Worm (Caenorhabditis elegans) whole organism, L4 larva: ENCODE data around the gene F57E7.2.
A peak's percentile ranks its signal among the peaks of the same experiment; 100 is the strongest.

ENCODE experiments used
- D1046.2 ChIP-seq: fragments of 200-800 bp; sonication (Bioruptor generic); IDR thresholded peaks from 2 replicates; pipeline ENCODE4 v1.3.6; 2022; ENCODE audit warnings: missing genetic modification characterization, missing compliant biosample characterization
- R02D3.7 ChIP-seq: fragments of 150-350 bp; sonication (generic microtip); optimal IDR thresholded peaks from 3 replicates; lab custom pipeline; 2014; ENCODE audit warnings: missing biosample characterization, missing genetic modification characterization
- T20F7.1 ChIP-seq: fragments of 200-800 bp; sonication (Bioruptor generic); optimal IDR thresholded peaks from 2 replicates; lab custom pipeline; 2018; ENCODE audit warnings: mild to moderate bottlenecking, missing genetic modification characterization, missing compliant biosample characterization
- Y48G9A.11 ChIP-seq: fragments of 200-800 bp; sonication (Bioruptor generic); IDR thresholded peaks from 2 replicates; pipeline ENCODE4 v1.3.6; 2022; ENCODE audit warnings: missing genetic modification reagents, missing genetic modification characterization, missing compliant biosample characterization
- Y5F2A.4 ChIP-seq: fragments of 200-800 bp; sonication (Bioruptor generic); optimal IDR thresholded peaks from 2 replicates; lab custom pipeline; 2018; ENCODE audit warnings: mild to moderate bottlenecking, missing genetic modification characterization, missing compliant biosample characterization
- Y75B8A.6 ChIP-seq: fragments of 200-800 bp; sonication (Bioruptor generic); IDR thresholded peaks from 2 replicates; pipeline ENCODE4 v1.3.6; 2022; ENCODE audit warnings: missing genetic modification reagents, missing genetic modification characterization, missing compliant biosample characterization
- aly-2 ChIP-seq: sonication (generic microtip); optimal IDR thresholded peaks from 2 replicates; lab custom pipeline; 2018; ENCODE audit warnings: missing biosample characterization, missing genetic modification characterization
- arid-1 ChIP-seq: fragments of 200-800 bp; sonication (Bioruptor generic); conservative IDR thresholded peaks from 2 replicates; pipeline ENCODE4 v1.3.6; 2022; ENCODE audit warnings: missing genetic modification reagents, missing genetic modification characterization, missing compliant biosample characterization
- ceh-44 ChIP-seq: fragments of 200-800 bp; sonication (Bioruptor generic); IDR thresholded peaks from 2 replicates; pipeline ENCODE4 v1.3.6; 2022; ENCODE audit warnings: missing genetic modification reagents, missing genetic modification characterization, missing compliant biosample characterization
- daf-16 ChIP-seq, 3 experiments: sonication (generic microtip); optimal IDR thresholded peaks; 2 replicates each; lab custom pipeline; 2016 to 2017; ENCODE audit warnings: missing genetic modification characterization in 3 of 3, missing genetic modification reagents in 3 of 3, mild to moderate bottlenecking in 2 of 3, missing compliant biosample characterization in 2 of 3, missing biosample characterization in 1 of 3, moderate library complexity in 1 of 3
- daf-8 ChIP-seq: fragments of 200-800 bp; sonication (Bioruptor generic); IDR thresholded peaks from 2 replicates; pipeline ENCODE4 v1.3.6; 2022; ENCODE audit warnings: missing genetic modification characterization, missing compliant biosample characterization
- dmd-8 ChIP-seq: fragments of 200-800 bp; sonication (Bioruptor generic); IDR thresholded peaks from 2 replicates; pipeline ENCODE4 v1.3.6; 2022; ENCODE audit warnings: missing genetic modification characterization, missing compliant biosample characterization
- duxl-1 ChIP-seq: sonication (generic microtip); optimal IDR thresholded peaks from 2 replicates; lab custom pipeline; 2016; ENCODE audit warnings: mild to moderate bottlenecking, missing genetic modification characterization, moderate library complexity, missing compliant biosample characterization; ENCODE audit not compliant: poor library complexity
- fkh-10 ChIP-seq: fragments of 150-350 bp; optimal IDR thresholded peaks from 2 replicates; lab custom pipeline; 2014; ENCODE audit warnings: missing biosample characterization, missing genetic modification reagents, missing genetic modification characterization
- lin-15B ChIP-seq: fragments of 150-350 bp; sonication (generic microtip); optimal IDR thresholded peaks from 3 replicates; lab custom pipeline; 2014; ENCODE audit warnings: missing biosample characterization, missing genetic modification characterization
- lin-29 ChIP-seq: fragments of 200-800 bp; sonication (Bioruptor generic); IDR thresholded peaks from 2 replicates; pipeline ENCODE4 v1.3.6; 2022; ENCODE audit warnings: missing genetic modification reagents, missing genetic modification characterization, missing compliant biosample characterization
- lir-3 ChIP-seq: sonication (generic microtip); optimal IDR thresholded peaks from 2 replicates; lab custom pipeline; 2016; ENCODE audit warnings: mild to moderate bottlenecking, missing genetic modification characterization, missing compliant biosample characterization
- lsy-2 ChIP-seq, 2 experiments: fragments of 150-350 bp in 1 of 2; sonication (generic microtip) in 1 of 2; optimal IDR thresholded peaks; 2 replicates each; lab custom pipeline; 2014 to 2017; ENCODE audit warnings: missing biosample characterization in 2 of 2, missing genetic modification characterization in 2 of 2
- madf-5 ChIP-seq, 2 experiments: fragments of 200-800 bp; sonication (Bioruptor generic); IDR thresholded peaks; 2 replicates each; pipeline ENCODE4 v1.3.6; 2022; ENCODE audit warnings: missing compliant biosample characterization in 2 of 2, missing genetic modification characterization in 2 of 2
- mes-2 ChIP-seq: sonication (generic microtip); optimal IDR thresholded peaks from 2 replicates; lab custom pipeline; 2016; ENCODE audit warnings: missing genotype, mild to moderate bottlenecking, missing genetic modification characterization, missing compliant biosample characterization; ENCODE audit not compliant: poor library complexity, severe bottlenecking
- mxl-3 ChIP-seq: fragments of 200-800 bp; sonication (Bioruptor generic); optimal IDR thresholded peaks from 2 replicates; lab custom pipeline; 2018; ENCODE audit warnings: mild to moderate bottlenecking, missing genetic modification characterization, missing compliant biosample characterization
- nhr-10 ChIP-seq: fragments of 150-350 bp; optimal IDR thresholded peaks from 2 replicates; lab custom pipeline; 2014; ENCODE audit warnings: missing biosample characterization, missing genetic modification characterization
- nhr-77 ChIP-seq: fragments of 150-350 bp; optimal IDR thresholded peaks from 2 replicates; lab custom pipeline; 2014; ENCODE audit warnings: missing biosample characterization, missing genetic modification characterization
- pha-4 ChIP-seq, 2 experiments: fragments of 150-350 bp in 1 of 2; fragments of 200-800 bp in 1 of 2; sonication (Bioruptor generic) in 1 of 2; IDR thresholded peaks in 1 of 2; optimal IDR thresholded peaks in 1 of 2; 2 replicates each; pipeline versions ENCODE4 v1.3.6 to Lab custom; 2014 to 2022; ENCODE audit warnings: missing genetic modification characterization in 2 of 2, missing genetic modification reagents in 2 of 2, missing biosample characterization in 1 of 2, missing compliant biosample characterization in 1 of 2
- saeg-2 ChIP-seq: fragments of 200-800 bp; sonication (Bioruptor generic); IDR thresholded peaks from 2 replicates; pipeline ENCODE4 v1.3.6; 2022; ENCODE audit warnings: missing genetic modification reagents, missing genetic modification characterization, missing compliant biosample characterization
- set-16 ChIP-seq: fragments of 200-800 bp; sonication (Bioruptor generic); IDR thresholded peaks from 2 replicates; pipeline ENCODE4 v1.3.6; 2022; ENCODE audit warnings: missing genetic modification reagents, missing genetic modification characterization, missing compliant biosample characterization
- snpc-1.2 ChIP-seq: fragments of 200-800 bp; sonication (Bioruptor generic); IDR thresholded peaks from 2 replicates; pipeline ENCODE4 v1.3.6; 2022; ENCODE audit warnings: missing genetic modification reagents, missing genetic modification characterization, missing compliant biosample characterization
- spr-1 ChIP-seq: sonication (generic microtip); optimal IDR thresholded peaks from 2 replicates; lab custom pipeline; 2016; ENCODE audit warnings: mild to moderate bottlenecking, missing genetic modification characterization, missing compliant biosample characterization
- tra-1 ChIP-seq: fragments of 200-800 bp; sonication (Bioruptor generic); IDR thresholded peaks from 2 replicates; pipeline ENCODE4 v1.3.6; 2022; ENCODE audit warnings: missing genetic modification reagents, missing genetic modification characterization, missing compliant biosample characterization
- unc-39 ChIP-seq: sonication (generic microtip); optimal IDR thresholded peaks from 2 replicates; lab custom pipeline; 2017; ENCODE audit warnings: missing biosample characterization, missing genetic modification characterization
- unc-62 ChIP-seq, 3 experiments: fragments of 150-350 bp in 1 of 3; sonication (generic microtip); optimal IDR thresholded peaks in 2 of 3; peaks in 1 of 3; 1 replicate in 1 of 3; 2 replicates in 2 of 3; lab custom pipeline; 2014 to 2017; ENCODE audit warnings: missing biosample characterization in 3 of 3, missing genetic modification characterization in 3 of 3, missing genetic modification reagents in 3 of 3, missing genotype in 1 of 3
- vab-7 ChIP-seq: fragments of 200-800 bp; sonication (Bioruptor generic); IDR thresholded peaks from 2 replicates; pipeline ENCODE4 v1.3.6; 2022; ENCODE audit warnings: missing genetic modification reagents, missing genetic modification characterization, missing compliant biosample characterization
- zfp-2 ChIP-seq: sonication (generic microtip); optimal IDR thresholded peaks from 2 replicates; lab custom pipeline; 2016; ENCODE audit warnings: mild to moderate bottlenecking, missing genetic modification characterization, missing compliant biosample characterization
- zip-2 ChIP-seq: fragments of 150-350 bp; optimal IDR thresholded peaks from 2 replicates; lab custom pipeline; 2014; ENCODE audit warnings: missing biosample characterization, missing genetic modification characterization

F57E7.2 gene

ce11 chrV:16447735-16448134 lies 35.2 kb downstream of the F57E7.2 start, which contains the start of gene T08G3.13:
TSS of gene T08G3.13 (plus strand) at chrV:16448035.
- no peak for TF ChIP-seq lin-15B (tag; lab: Kevin White, UChicago)
- TF ChIP-seq Y75B8A.6 (GFP tag; lab: Robert Waterston, UW) = no peak
- TF ChIP-seq snpc-1.2 (GFP tag; lab: Robert Waterston, UW) = no peak

ce11 chrV:16446191-16446590 lies 36.8 kb downstream of the F57E7.2 start:
- TF ChIP-seq unc-62 (GFP tag; optimal IDR thresholded peaks at IDR 0.05 in 1 of 2; lab: Kevin White, UChicago) (no peak), unc-62 (tag; optimal IDR thresholded peaks at IDR 0.05; lab: Kevin White, UChicago) (no peak), mxl-3 (GFP tag; lab: Kevin White, UChicago) (no peak), ceh-44 (GFP tag; lab: Robert Waterston, UW) (no peak), nhr-77 (tag; lab: Kevin White, UChicago) (no peak), zip-2 (tag; lab: Kevin White, UChicago) (no peak), set-16 (GFP tag; lab: Robert Waterston, UW) (no peak), mes-2 (no peak), vab-7 (GFP tag; lab: Robert Waterston, UW) (no peak), lsy-2 (tag; optimal IDR thresholded peaks at IDR 0.05; lab: Kevin White, UChicago) (no peak), spr-1 (no peak), nhr-10 (tag; lab: Kevin White, UChicago) (no peak), duxl-1 (tag; lab: Kevin White, UChicago) (no peak), Y5F2A.4 (no peak), lir-3 (tag; lab: Kevin White, UChicago) (no peak), T20F7.1 (no peak), saeg-2 (GFP tag; lab: Robert Waterston, UW) (no peak)

ce11 chrV:16445676-16446075 lies 37.3 kb downstream of the F57E7.2 start, which contains the start of gene T08G3.6:
TSS of gene T08G3.6 (plus strand) at chrV:16445976.
- TF ChIP-seq daf-16 (GFP tag; optimal IDR thresholded peaks at IDR 0.05; lab: Kevin White, UChicago) = no peak
- no peak for TF ChIP-seq daf-16 (tag; optimal IDR thresholded peaks at IDR 0.05; lab: Kevin White, UChicago)
- no peak for TF ChIP-seq unc-62 (GFP tag; optimal IDR thresholded peaks at IDR 0.05 in 1 of 2; lab: Kevin White, UChicago)
- TF ChIP-seq unc-62 (tag; optimal IDR thresholded peaks at IDR 0.05; lab: Kevin White, UChicago) = no peak
- no peak for TF ChIP-seq zfp-2 (tag; lab: Kevin White, UChicago)
- TF ChIP-seq R02D3.7 = no peak
- no peak for TF ChIP-seq daf-8
- TF ChIP-seq fkh-10 (GFP tag; lab: Kevin White, UChicago) = no peak
- no peak for TF ChIP-seq lin-29 (GFP tag; lab: Robert Waterston, UW)
- no peak for TF ChIP-seq Y48G9A.11
- TF ChIP-seq madf-5 (GFP tag; IDR thresholded peaks at IDR 0.05; lab: Robert Waterston, UW) = no peak
- TF ChIP-seq aly-2 (tag; lab: Kevin White, UChicago) = no peak
- no peak for TF ChIP-seq lir-3 (tag; lab: Kevin White, UChicago)
- TF ChIP-seq tra-1 (GFP tag; lab: Robert Waterston, UW) = no peak
- no peak for TF ChIP-seq mes-2
- no peak for TF ChIP-seq arid-1 (GFP tag; lab: Robert Waterston, UW)
- TF ChIP-seq unc-39 (tag; lab: Kevin White, UChicago) = no peak
- no peak for TF ChIP-seq pha-4 (GFP tag; IDR thresholded peaks at IDR 0.05; lab: Robert Waterston, UW)
- no peak for TF ChIP-seq pha-4 (tag; optimal IDR thresholded peaks at IDR 0.05; lab: Kevin White, UChicago)
- TF ChIP-seq D1046.2 (GFP tag; lab: Robert Waterston, UW) = no peak
- TF ChIP-seq dmd-8 = no peak
- TF ChIP-seq Y75B8A.6 (GFP tag; lab: Robert Waterston, UW) = no peak

- TF ChIP-seq daf-8 (no peak), unc-62 (GFP tag; optimal IDR thresholded peaks at IDR 0.05 in 1 of 2; lab: Kevin White, UChicago) (peak in 1 of 2 experiments; percentile 60), unc-62 (tag; optimal IDR thresholded peaks at IDR 0.05; lab: Kevin White, UChicago) (no peak)
- TF ChIP-seq, all 104 proteins: peak for 1
Observed at ce11 chrV:16443626-16444025, 39.3 kb downstream of the F57E7.2 start, which contains the start of gene srh-141. TSS of gene srh-141 (plus strand) at chrV:16443926.
